Worm (Caenorhabditis elegans) whole organism, early embryonic: ENCODE results near the gene C46A5.6.

Experiments
- F13C5.2 ChIP-seq: sonication (generic microtip); optimal IDR thresholded peaks from 2 replicates; lab custom pipeline; 2017; ENCODE audit warnings: mild to moderate bottlenecking, missing genetic modification characterization, inconsistent platforms, missing compliant biosample characterization
- aly-1 ChIP-seq: sonication (generic microtip); optimal IDR thresholded peaks from 2 replicates; lab custom pipeline; 2016; ENCODE audit warnings: missing genetic modification characterization, missing compliant biosample characterization
- ama-1 ChIP-seq: fragments of 150-350 bp; optimal IDR thresholded peaks from 2 replicates; lab custom pipeline; 2014
- ceh-36 ChIP-seq: sonication (generic microtip); optimal IDR thresholded peaks from 2 replicates; lab custom pipeline; 2016; ENCODE audit warnings: missing genetic modification characterization, inconsistent platforms, missing compliant biosample characterization
- ets-7 ChIP-seq: sonication (generic microtip); optimal IDR thresholded peaks from 2 replicates; lab custom pipeline; 2016; ENCODE audit warnings: missing genotype, missing genetic modification characterization, missing compliant biosample characterization
- flt-1 ChIP-seq: fragments of 200-800 bp; sonication (Bioruptor generic); IDR thresholded peaks from 2 replicates; pipeline ENCODE4 v1.3.6; 2022; ENCODE audit warnings: missing genetic modification characterization, missing compliant biosample characterization
- hmbx-1 ChIP-seq: sonication (generic microtip); optimal IDR thresholded peaks from 2 replicates; lab custom pipeline; 2016; ENCODE audit warnings: mild to moderate bottlenecking, missing genetic modification characterization, missing compliant biosample characterization
- hmg-4 ChIP-seq: fragments of 200-800 bp; sonication (Bioruptor generic); optimal IDR thresholded peaks from 2 replicates; lab custom pipeline; 2018; ENCODE audit warnings: mild to moderate bottlenecking, missing genetic modification characterization, missing compliant biosample characterization
- pes-1 ChIP-seq: fragments of 200-800 bp; sonication (Bioruptor generic); IDR thresholded peaks from 2 replicates; pipeline ENCODE4 v1.3.6; 2022; ENCODE audit warnings: missing genetic modification reagents, missing genetic modification characterization, missing compliant biosample characterization
- scrt-1 ChIP-seq: fragments of 200-800 bp; sonication (Bioruptor generic); IDR thresholded peaks from 2 replicates; pipeline ENCODE4 v1.3.6; 2022; ENCODE audit warnings: missing genetic modification characterization, missing compliant biosample characterization
- sea-1 ChIP-seq: fragments of 200-800 bp; sonication (Bioruptor generic); conservative IDR thresholded peaks from 2 replicates; pipeline ENCODE4 v1.3.6; 2022; ENCODE audit warnings: missing genetic modification characterization, missing compliant biosample characterization
- tbx-11 ChIP-seq: fragments of 200-800 bp; sonication (Bioruptor generic); IDR thresholded peaks from 2 replicates; pipeline ENCODE4 v1.3.6; 2022; ENCODE audit warnings: missing genetic modification characterization, missing compliant biosample characterization
- tbx-37 ChIP-seq: fragments of 200-800 bp; sonication (Bioruptor generic); conservative IDR thresholded peaks from 2 replicates; pipeline ENCODE4 v1.3.6; 2022; ENCODE audit warnings: missing genetic modification reagents, missing genetic modification characterization, missing compliant biosample characterization
- tra-4 ChIP-seq: sonication (generic microtip); optimal IDR thresholded peaks from 2 replicates; lab custom pipeline; 2017; ENCODE audit warnings: missing genetic modification characterization, missing compliant biosample characterization

DNA sequence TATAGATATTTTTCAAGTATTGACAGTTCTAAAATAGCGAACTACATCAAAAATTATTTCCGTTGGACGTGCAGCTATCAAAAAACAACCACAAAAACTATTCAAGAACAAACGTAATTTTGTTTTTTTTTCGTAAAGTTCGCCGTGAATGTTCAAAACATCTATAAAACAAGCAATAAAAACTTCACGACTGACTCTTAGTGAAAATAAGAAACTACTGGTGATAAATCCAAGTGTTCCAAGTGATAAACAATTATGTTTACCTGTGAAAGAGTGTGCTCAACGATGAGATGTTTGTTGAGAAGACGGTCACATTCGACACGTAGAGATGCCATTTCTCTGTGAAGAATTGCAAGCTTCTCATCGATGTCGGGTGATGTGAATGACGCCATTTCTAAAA lies 40.8 kb downstream of the C46A5.6 start, which contains the start of gene C50F7.6:
- TF ChIP-seq ama-1 (lab: Kevin White, UChicago) = no peak
- TF ChIP-seq tra-4 (tag; lab: Kevin White, UChicago) = no peak
- TF ChIP-seq ceh-36 (tag; lab: Kevin White, UChicago) = no peak
- no peak for TF ChIP-seq tbx-37 (GFP tag; lab: Robert Waterston, UW)
- TF ChIP-seq hmbx-1 (tag; lab: Kevin White, UChicago) = no peak
- no peak for TF ChIP-seq ets-7
- TF ChIP-seq pes-1 (GFP tag; lab: Robert Waterston, UW) = no peak
- no peak for TF ChIP-seq F13C5.2 (tag; lab: Kevin White, UChicago)
- no peak for TF ChIP-seq scrt-1 (GFP tag; lab: Robert Waterston, UW)
- TF ChIP-seq sea-1 (GFP tag; lab: Robert Waterston, UW) = no peak
- no peak for TF ChIP-seq flt-1 (GFP tag; lab: Robert Waterston, UW)
- TF ChIP-seq hmg-4 = no peak
- TF ChIP-seq aly-1 = no peak
- no peak for TF ChIP-seq tbx-11
